Worm (Caenorhabditis elegans) whole organism, L3 larva: ENCODE data around the gene str-78.

Experiments
- R02D3.7 ChIP-seq: fragments of 150-350 bp; optimal IDR thresholded peaks from 2 replicates; lab custom pipeline; 2014; ENCODE audit warnings: missing biosample characterization, missing genetic modification characterization
- aly-2 ChIP-seq: fragments of 150-350 bp; optimal IDR thresholded peaks from 2 replicates; lab custom pipeline; 2014; ENCODE audit warnings: missing biosample characterization, missing genetic modification characterization
- ceh-28 ChIP-seq: fragments of 150-350 bp; optimal IDR thresholded peaks from 2 replicates; lab custom pipeline; 2014; ENCODE audit warnings: missing biosample characterization, missing genetic modification reagents, missing genetic modification characterization
- ceh-82 ChIP-seq: fragments of 150-350 bp; optimal IDR thresholded peaks from 2 replicates; lab custom pipeline; 2014; ENCODE audit warnings: missing biosample characterization, missing genetic modification characterization
- ceh-9 ChIP-seq: sonication (generic microtip); optimal IDR thresholded peaks from 2 replicates; lab custom pipeline; 2018; ENCODE audit warnings: missing biosample characterization, missing genetic modification characterization
- daf-12 ChIP-seq: fragments of 150-350 bp; optimal IDR thresholded peaks from 2 replicates; lab custom pipeline; 2014; ENCODE audit warnings: missing biosample characterization, missing genetic modification reagents, missing genetic modification characterization
- elt-1 ChIP-seq: fragments of 150-350 bp; optimal IDR thresholded peaks from 2 replicates; lab custom pipeline; 2014; ENCODE audit warnings: missing biosample characterization, missing genetic modification characterization
- eor-1 ChIP-seq, 2 experiments: fragments of 150-350 bp; optimal IDR thresholded peaks; 2 replicates each; lab custom pipeline; 2014 to 2018; ENCODE audit warnings: missing biosample characterization in 2 of 2, missing genetic modification characterization in 2 of 2
- fkh-10 ChIP-seq: sonication (generic microtip); optimal IDR thresholded peaks from 2 replicates; lab custom pipeline; 2017; ENCODE audit warnings: missing biosample characterization, missing genetic modification reagents, missing genetic modification characterization
- fos-1 ChIP-seq: fragments of 150-350 bp; optimal IDR thresholded peaks from 2 replicates; lab custom pipeline; 2014; ENCODE audit warnings: missing biosample characterization, missing genetic modification characterization
- hmg-11 ChIP-seq: sonication (generic microtip); optimal IDR thresholded peaks from 2 replicates; lab custom pipeline; 2016; ENCODE audit warnings: missing genetic modification characterization, missing compliant biosample characterization
- jun-1 ChIP-seq: fragments of 150-350 bp; optimal IDR thresholded peaks from 2 replicates; lab custom pipeline; 2014; ENCODE audit warnings: missing biosample characterization, missing genetic modification reagents, missing genetic modification characterization
- lin-15B ChIP-seq: fragments of 150-350 bp; optimal IDR thresholded peaks from 2 replicates; lab custom pipeline; 2014; ENCODE audit warnings: missing biosample characterization, missing genetic modification characterization
- lin-39 ChIP-seq: fragments of 150-350 bp; optimal IDR thresholded peaks from 2 replicates; lab custom pipeline; 2018; ENCODE audit warnings: missing biosample characterization, missing genetic modification reagents, missing genetic modification characterization
- lsy-12 ChIP-seq: sonication (generic microtip); optimal IDR thresholded peaks from 2 replicates; lab custom pipeline; 2016; ENCODE audit warnings: mild to moderate bottlenecking, missing genetic modification characterization, missing compliant biosample characterization
- mdl-1 ChIP-seq: fragments of 150-350 bp; optimal IDR thresholded peaks from 2 replicates; lab custom pipeline; 2014; ENCODE audit warnings: missing biosample characterization, missing genetic modification characterization
- nhr-12 ChIP-seq: fragments of 150-350 bp; optimal IDR thresholded peaks from 2 replicates; lab custom pipeline; 2014; ENCODE audit warnings: missing biosample characterization, missing genetic modification characterization
- nhr-23 ChIP-seq: fragments of 150-350 bp; optimal IDR thresholded peaks from 2 replicates; lab custom pipeline; 2014; ENCODE audit warnings: missing biosample characterization, missing genetic modification reagents, missing genetic modification characterization
- nhr-28 ChIP-seq: fragments of 150-350 bp; optimal IDR thresholded peaks from 2 replicates; lab custom pipeline; 2014; ENCODE audit warnings: missing biosample characterization, missing genetic modification characterization
- nhr-43 ChIP-seq: sonication (generic microtip); optimal IDR thresholded peaks from 2 replicates; lab custom pipeline; 2016; ENCODE audit warnings: mild to moderate bottlenecking, missing genetic modification characterization, missing compliant biosample characterization; ENCODE audit not compliant: poor library complexity, severe bottlenecking
- nhr-67 ChIP-seq: fragments of 150-350 bp; optimal IDR thresholded peaks from 2 replicates; lab custom pipeline; 2014; ENCODE audit warnings: missing biosample characterization, missing genetic modification characterization
- nhr-76 ChIP-seq: fragments of 150-350 bp; sonication (generic microtip); optimal IDR thresholded peaks from 5 replicates; lab custom pipeline; 2014; ENCODE audit warnings: missing biosample characterization, missing genetic modification characterization
- pha-4 ChIP-seq: fragments of 150-350 bp; optimal IDR thresholded peaks from 2 replicates; lab custom pipeline; 2014; ENCODE audit warnings: missing biosample characterization, missing genetic modification reagents, missing genetic modification characterization
- pqm-1 ChIP-seq: fragments of 150-350 bp; optimal IDR thresholded peaks from 2 replicates; lab custom pipeline; 2017; ENCODE audit warnings: missing biosample characterization, missing genetic modification characterization, inconsistent platforms
- sea-2 ChIP-seq: fragments of 150-350 bp; sonication (generic microtip); optimal IDR thresholded peaks from 4 replicates; lab custom pipeline; 2014; ENCODE audit warnings: missing biosample characterization, missing genetic modification reagents, missing genetic modification characterization
- snpc-4 ChIP-seq: fragments of 150-350 bp; optimal IDR thresholded peaks from 2 replicates; lab custom pipeline; 2014; ENCODE audit warnings: missing biosample characterization, missing genetic modification characterization
- unc-39 ChIP-seq: sonication (generic microtip); optimal IDR thresholded peaks from 4 replicates; lab custom pipeline; 2017; ENCODE audit warnings: missing biosample characterization, missing genetic modification characterization
- unc-62 ChIP-seq: fragments of 150-350 bp; sonication (generic microtip); optimal IDR thresholded peaks from 4 replicates; lab custom pipeline; 2014; ENCODE audit warnings: missing biosample characterization, missing genetic modification reagents, missing genetic modification characterization

str-78 gene

DNA sequence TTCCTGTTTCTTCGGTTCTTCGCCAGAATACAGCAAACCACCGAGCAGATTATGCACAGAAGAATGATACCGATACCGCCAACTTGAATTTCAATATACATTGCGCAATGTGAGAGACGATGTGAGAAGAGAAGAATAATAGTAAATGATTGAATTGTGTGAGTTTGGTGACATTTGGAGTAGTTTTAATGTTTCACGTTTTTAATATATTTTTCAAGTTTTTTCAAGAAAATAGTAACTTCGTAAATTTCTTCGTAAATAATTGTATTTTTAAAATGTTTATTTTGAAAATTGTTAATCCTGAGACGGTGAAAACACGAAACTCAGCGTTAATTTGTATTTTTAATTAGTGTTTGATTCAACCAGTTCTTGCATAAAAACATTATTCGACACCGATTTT lies 33.9 kb downstream of the str-78 start, which contains the start of gene M199.134:
Gene M199.134, minus strand, starts transcription at position 101 of the 400 bp plus-strand sequence.
- TF ChIP-seq sea-2 (GFP tag; lab: Kevin White, UChicago): no peak
- no peak for TF ChIP-seq nhr-43 (tag; lab: Kevin White, UChicago)
- TF ChIP-seq unc-39: no peak
- TF ChIP-seq pqm-1: no peak
- no peak for TF ChIP-seq unc-62 (GFP tag; lab: Kevin White, UChicago)
- TF ChIP-seq ceh-82: no peak
- no peak for TF ChIP-seq lsy-12 (tag; lab: Kevin White, UChicago)

DNA sequence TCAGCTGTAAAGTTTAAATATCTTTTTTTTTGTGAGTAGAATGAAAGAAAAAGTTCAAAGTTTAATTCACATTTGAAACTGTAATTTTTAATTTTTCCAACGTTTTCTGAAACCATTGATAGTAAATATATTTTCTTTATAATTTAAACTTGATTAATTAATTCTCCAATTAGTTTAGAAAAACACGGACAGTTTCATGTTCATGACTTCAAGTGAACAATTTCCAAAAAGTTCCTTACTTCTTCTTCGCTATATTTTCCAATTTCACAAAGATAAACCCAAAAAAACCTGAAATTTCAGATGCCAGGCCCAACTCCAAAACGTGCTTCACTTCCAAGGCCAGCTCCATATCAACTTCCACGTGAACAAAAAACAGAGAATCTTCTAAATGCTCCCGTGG lies 38.5 kb downstream of the str-78 start, which contains the start of gene M199.2:
Gene M199.2, plus strand, starts transcription at position 301 of the 400 bp plus-strand sequence.
- TF ChIP-seq nhr-76 (tag; lab: Kevin White, UChicago): no peak
- TF ChIP-seq nhr-67: no peak
- TF ChIP-seq elt-1 (tag; lab: Kevin White, UChicago): no peak
- no peak for TF ChIP-seq pqm-1
- no peak for TF ChIP-seq eor-1 (tag; optimal IDR thresholded peaks at IDR 0.05; lab: Kevin White, UChicago)
- TF ChIP-seq nhr-12: no peak
- no peak for TF ChIP-seq ceh-28

DNA sequence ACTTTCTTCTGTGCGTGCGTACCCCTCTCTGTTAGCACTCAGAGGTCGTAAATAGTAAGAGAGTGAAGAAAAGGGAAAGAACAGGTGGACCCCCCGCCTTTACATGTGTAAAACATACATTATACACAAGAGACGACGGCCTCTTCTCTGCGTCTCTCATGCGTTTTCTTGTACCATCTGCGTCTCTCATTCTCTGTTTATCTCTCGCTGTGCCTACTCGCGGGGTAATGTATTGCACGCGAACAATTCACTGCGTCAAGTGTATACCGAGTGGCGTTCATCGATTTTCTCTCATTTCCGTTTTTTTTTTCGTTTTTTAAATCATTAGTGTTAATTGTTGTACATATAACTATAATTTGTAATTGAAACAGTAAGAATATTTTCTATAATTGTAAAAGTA lies 39.8 kb downstream of the str-78 start:
- TF ChIP-seq pha-4 (peak; percentile 35), nhr-12 (no peak), lin-39 (no peak), pqm-1 (peak; percentile 24), ceh-28 (peak; percentile 28)

DNA sequence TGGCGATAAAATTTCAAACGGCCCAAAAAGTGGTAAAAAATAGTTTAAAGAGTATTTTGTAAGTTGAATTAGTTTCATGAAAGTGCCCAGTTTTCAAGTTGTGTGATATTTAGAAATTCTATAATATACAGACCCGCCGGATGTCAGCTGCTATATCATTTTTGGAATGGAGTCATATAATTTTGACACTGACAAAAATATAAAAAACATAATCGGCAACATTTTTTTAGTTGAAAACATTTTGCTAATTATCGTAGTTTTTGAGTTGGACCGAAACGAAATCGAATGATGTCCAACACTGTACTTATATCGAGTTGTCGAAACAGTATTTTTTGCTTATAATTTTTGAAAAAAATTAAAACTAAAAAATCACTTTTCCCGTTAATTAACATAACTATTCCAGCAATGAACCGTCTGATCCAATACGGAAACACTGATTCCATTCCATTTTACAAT lies 43.8 kb downstream of the str-78 start, which contains the start of gene srt-44:
Gene srt-44, plus strand, starts transcription at position 406 of the 456 bp plus-strand sequence.
- TF ChIP-seq eor-1 (tag; optimal IDR thresholded peaks at IDR 0.05; lab: Kevin White, UChicago) (no peak), mdl-1 (tag; lab: Kevin White, UChicago) (no peak), nhr-23 (no peak), nhr-67 (no peak), ceh-28 (no peak), pqm-1 (no peak), fkh-10 (GFP tag; lab: Kevin White, UChicago) (no peak), daf-12 (no peak), fos-1 (no peak), R02D3.7 (tag; lab: Kevin White, UChicago) (no peak), elt-1 (tag; lab: Kevin White, UChicago) (no peak), unc-62 (GFP tag; lab: Kevin White, UChicago) (no peak), hmg-11 (tag; lab: Kevin White, UChicago) (no peak), snpc-4 (tag; lab: Kevin White, UChicago) (no peak), ceh-9 (tag; lab: Kevin White, UChicago) (no peak), nhr-28 (tag; lab: Kevin White, UChicago) (no peak), lin-39 (no peak)

- TF ChIP-seq jun-1 (tag; lab: Kevin White, UChicago) (no peak), eor-1 (tag; optimal IDR thresholded peaks at IDR 0.05; lab: Kevin White, UChicago) (no peak), elt-1 (tag; lab: Kevin White, UChicago) (no peak), aly-2 (tag; lab: Kevin White, UChicago) (no peak), lin-15B (tag; lab: Kevin White, UChicago) (no peak), fos-1 (no peak), nhr-28 (tag; lab: Kevin White, UChicago) (no peak), fkh-10 (GFP tag; lab: Kevin White, UChicago) (no peak)
Observed at ce11 chrIV:15098294-15098693, 48.7 kb downstream of the str-78 start, which contains the start of gene srt-49. Gene srt-49, minus strand, starts transcription at chrIV:15098394.
